Fruit fly (Drosophila melanogaster) whole organism, embryonic: Measurements from ENCODE around the gene ATP7.
A peak's percentile ranks its signal among the peaks of the same experiment; 100 is the strongest.

Experiments used
- Awh ChIP-seq: fragments of 200-800 bp; sonication (Bioruptor generic); IDR thresholded peaks from 2 replicates; pipeline ENCODE4, ENCODE4 v1.3.6; 2022; ENCODE audit warnings: missing biosample characterization, missing genetic modification characterization
- B-H1 ChIP-seq: fragments of 200-800 bp; sonication (Bioruptor generic); IDR thresholded peaks from 3 replicates; pipeline ENCODE4 v1.3.6; 2022; ENCODE audit warnings: missing biosample characterization, missing genetic modification characterization
- CG10267 ChIP-seq: fragments of 200-800 bp; sonication (Bioruptor generic); optimal IDR thresholded peaks from 2 replicates; lab custom pipeline; 2018; ENCODE audit warnings: missing biosample characterization, mild to moderate bottlenecking, missing genetic modification characterization, moderate library complexity
- CG11093 ChIP-seq: fragments of 200-800 bp; sonication (Bioruptor generic); IDR thresholded peaks from 3 replicates; pipeline ENCODE4 v1.3.6; 2022; ENCODE audit warnings: missing biosample characterization, missing genetic modification characterization
- CG11723 ChIP-seq: fragments of 200-800 bp; sonication (Bioruptor generic); optimal IDR thresholded peaks from 2 replicates; lab custom pipeline; 2017; ENCODE audit warnings: missing biosample characterization, mild to moderate bottlenecking, missing genetic modification characterization
- CG12769 ChIP-seq: fragments of 200-800 bp; sonication (Bioruptor generic); optimal IDR thresholded peaks from 2 replicates; lab custom pipeline; 2019; ENCODE audit warnings: missing biosample characterization, mild to moderate bottlenecking, missing genetic modification characterization, moderate library complexity
- CG13296 ChIP-seq: fragments of 200-800 bp; sonication (Bioruptor generic); optimal IDR thresholded peaks from 3 replicates; lab custom pipeline; 2018; ENCODE audit warnings: missing biosample characterization, mild to moderate bottlenecking, missing genetic modification characterization
- CG13894 ChIP-seq: fragments of 200-800 bp; sonication (Bioruptor generic); optimal IDR thresholded peaks from 3 replicates; lab custom pipeline; 2018; ENCODE audit warnings: missing biosample characterization, mild to moderate bottlenecking, missing genetic modification characterization, moderate library complexity
- CG14441 ChIP-seq: fragments of 200-800 bp; sonication (Bioruptor generic); IDR thresholded peaks from 2 replicates; pipeline ENCODE4 v1.3.6; 2022; ENCODE audit warnings: missing biosample characterization, missing genetic modification characterization
- CG15011 ChIP-seq: fragments of 200-800 bp; sonication (Bioruptor generic); optimal IDR thresholded peaks from 3 replicates; lab custom pipeline; 2018; ENCODE audit warnings: missing biosample characterization, mild to moderate bottlenecking, missing genetic modification characterization
- CG1529 ChIP-seq: fragments of 200-800 bp; sonication (Bioruptor generic); optimal IDR thresholded peaks from 3 replicates; lab custom pipeline; 2018; ENCODE audit warnings: missing biosample characterization, missing genetic modification characterization
- CG15479 ChIP-seq: fragments of 200-800 bp; sonication (Bioruptor generic); optimal IDR thresholded peaks from 3 replicates; lab custom pipeline; 2019; ENCODE audit warnings: missing biosample characterization, mild to moderate bottlenecking, missing genetic modification characterization, moderate library complexity
- CG15514 ChIP-seq: fragments of 200-800 bp; sonication (Bioruptor generic); optimal IDR thresholded peaks from 3 replicates; lab custom pipeline; 2017; ENCODE audit warnings: missing biosample characterization, missing genetic modification characterization, mild to moderate bottlenecking, moderate library complexity, missing genetic modification reagents
- CG16813 ChIP-seq: fragments of 200-800 bp; sonication (Bioruptor generic); IDR thresholded peaks from 3 replicates; pipeline ENCODE4 v1.3.6; 2022; ENCODE audit warnings: missing biosample characterization, missing genetic modification characterization; ENCODE audit not compliant: partially characterized antibody
- CG16863 ChIP-seq: fragments of 200-800 bp; sonication (Bioruptor generic); optimal IDR thresholded peaks from 3 replicates; lab custom pipeline; 2016; ENCODE audit warnings: missing biosample characterization, missing genetic modification characterization
- CG17802 ChIP-seq: fragments of 200-800 bp; sonication (Bioruptor generic); optimal IDR thresholded peaks from 2 replicates; lab custom pipeline; 2018; ENCODE audit warnings: missing biosample characterization, mild to moderate bottlenecking, missing genetic modification characterization, moderate library complexity
- CG4820 ChIP-seq: fragments of 200-800 bp; sonication (Bioruptor generic); optimal IDR thresholded peaks from 3 replicates; lab custom pipeline; 2016; ENCODE audit warnings: missing biosample characterization, missing genetic modification characterization
- CG6654 ChIP-seq: fragments of 200-800 bp; sonication (Bioruptor generic); optimal IDR thresholded peaks from 2 replicates; lab custom pipeline; 2017; ENCODE audit warnings: missing biosample characterization, mild to moderate bottlenecking, missing genetic modification characterization
- CG9727 ChIP-seq: fragments of 200-800 bp; sonication (Bioruptor generic); optimal IDR thresholded peaks from 3 replicates; lab custom pipeline; 2017; ENCODE audit warnings: missing biosample characterization, mild to moderate bottlenecking, missing genetic modification characterization
- Dip3 ChIP-seq: fragments of 200-800 bp; sonication (Bioruptor generic); optimal IDR thresholded peaks from 3 replicates; lab custom pipeline; 2016; ENCODE audit warnings: missing biosample characterization, missing genetic modification characterization
- Hmr ChIP-seq: fragments of 200-800 bp; sonication (Bioruptor generic); optimal IDR thresholded peaks from 3 replicates; lab custom pipeline; 2017; ENCODE audit warnings: mild to moderate bottlenecking, missing biosample characterization, missing genetic modification reagents, missing genetic modification characterization
- Hr3 ChIP-seq: fragments of 200-800 bp; sonication (Bioruptor generic); optimal IDR thresholded peaks from 3 replicates; lab custom pipeline; 2016; ENCODE audit warnings: missing biosample characterization, missing genetic modification characterization
- Med ChIP-seq: fragments of 200-800 bp; sonication (Bioruptor generic); peaks from one replicate; lab custom pipeline; 2016; ENCODE audit warnings: missing biosample characterization, missing genetic modification characterization, mild to moderate bottlenecking, inconsistent platforms, moderate library complexity
- Stat92E ChIP-seq, 3 experiments: fragments of >200 bp in 2 of 3; fragments of 200-800 bp in 1 of 3; sonication (Bioruptor generic) in 1 of 3; optimal IDR thresholded peaks; 2 replicates each; lab custom pipeline; 2017 to 2019; ENCODE audit warnings: missing biosample characterization in 3 of 3, missing genetic modification characterization in 3 of 3, mild to moderate bottlenecking in 1 of 3, moderate library complexity in 1 of 3
- ara ChIP-seq: fragments of 200-800 bp; sonication (Bioruptor generic); IDR thresholded peaks from 2 replicates; pipeline ENCODE4 v1.3.6; 2022; ENCODE audit warnings: missing biosample characterization, missing genetic modification characterization
- bigmax ChIP-seq: fragments of 200-800 bp; sonication (Bioruptor generic); optimal IDR thresholded peaks from 2 replicates; lab custom pipeline; 2018; ENCODE audit warnings: missing biosample characterization, mild to moderate bottlenecking, missing genetic modification characterization
- chif ChIP-seq, 2 experiments: fragments of 200-800 bp; sonication (Bioruptor generic); optimal IDR thresholded peaks; 3 replicates each; lab custom pipeline; 2016; ENCODE audit warnings: missing biosample characterization in 2 of 2, missing genetic modification characterization in 2 of 2
- ci ChIP-seq: fragments of 200-800 bp; sonication (Bioruptor generic); IDR thresholded peaks from 3 replicates; pipeline ENCODE4 v1.3.6; 2022; ENCODE audit warnings: missing biosample characterization, missing genetic modification characterization
- da ChIP-seq: fragments of 200-800 bp; sonication (Bioruptor generic); optimal IDR thresholded peaks from 2 replicates; lab custom pipeline; 2016; ENCODE audit warnings: missing biosample characterization, missing genetic modification characterization
- dysf ChIP-seq: fragments of 200-800 bp; sonication (Bioruptor generic); IDR thresholded peaks from 3 replicates; pipeline ENCODE4 v1.3.6; 2022; ENCODE audit warnings: missing biosample characterization, missing genetic modification characterization
- gcm2 ChIP-seq: fragments of 200-800 bp; sonication (Bioruptor generic); optimal IDR thresholded peaks from 2 replicates; lab custom pipeline; 2016; ENCODE audit warnings: missing biosample characterization, missing genetic modification characterization
- grau ChIP-seq: fragments of 200-800 bp; optimal IDR thresholded peaks from 3 replicates; lab custom pipeline; 2019; ENCODE audit warnings: missing biosample characterization, mild to moderate bottlenecking, missing genetic modification characterization, moderate library complexity
- grn ChIP-seq: fragments of 200-800 bp; sonication (Bioruptor generic); optimal IDR thresholded peaks from 3 replicates; lab custom pipeline; 2017; ENCODE audit warnings: missing biosample characterization, missing genetic modification characterization
- gsb-n ChIP-seq: fragments of 200-800 bp; sonication (Bioruptor generic); optimal IDR thresholded peaks from 3 replicates; lab custom pipeline; 2018; ENCODE audit warnings: missing biosample characterization, mild to moderate bottlenecking, missing genetic modification characterization
- hkb ChIP-seq, 2 experiments: fragments of 200-800 bp in 1 of 2; fragments of >200 bp in 1 of 2; sonication (Bioruptor generic) in 1 of 2; IDR thresholded peaks in 1 of 2; optimal IDR thresholded peaks in 1 of 2; 2 replicates each; pipeline versions ENCODE4 v1.3.6 to Lab custom; 2017 to 2022; ENCODE audit warnings: missing biosample characterization in 1 of 2, missing genetic modification characterization in 1 of 2
- kni ChIP-seq: fragments of 200-800 bp; sonication (Bioruptor generic); optimal IDR thresholded peaks from 3 replicates; lab custom pipeline; 2017; ENCODE audit warnings: mild to moderate bottlenecking, missing biosample characterization, missing genetic modification reagents, missing genetic modification characterization
- org-1 ChIP-seq: fragments of 200-800 bp; sonication (Bioruptor generic); optimal IDR thresholded peaks from 2 replicates; lab custom pipeline; 2017; ENCODE audit warnings: missing biosample characterization, missing genetic modification characterization
- pan ChIP-seq, 4 experiments: fragments of >200 bp in 3 of 4; fragments of 200-800 bp in 1 of 4; sonication (Bioruptor generic) in 1 of 4; optimal IDR thresholded peaks in 3 of 4; IDR thresholded peaks in 1 of 4; 2 replicates each; pipeline versions ENCODE4 v1.3.6 to Lab custom; 2017 to 2022; ENCODE audit warnings: missing biosample characterization in 2 of 4, missing genetic modification characterization in 2 of 4, mixed read lengths in 1 of 4
- phol ChIP-seq: fragments of 200-800 bp; sonication (Bioruptor generic); optimal IDR thresholded peaks from 3 replicates; lab custom pipeline; 2018; ENCODE audit warnings: missing biosample characterization, mild to moderate bottlenecking, missing genetic modification characterization, moderate library complexity
- ranshi ChIP-seq: fragments of 200-800 bp; sonication (Bioruptor generic); IDR thresholded peaks from 2 replicates; pipeline ENCODE4 v1.3.6; 2022; ENCODE audit warnings: missing biosample characterization, missing genetic modification characterization
- row ChIP-seq: fragments of 200-800 bp; sonication (Bioruptor generic); IDR thresholded peaks from 3 replicates; pipeline ENCODE4 v1.3.6; 2022; ENCODE audit warnings: missing biosample characterization, missing genetic modification characterization
- seq ChIP-seq: fragments of 200-800 bp; sonication (Bioruptor generic); IDR thresholded peaks from 2 replicates; pipeline ENCODE4 v1.3.6; 2022; ENCODE audit warnings: missing biosample characterization, missing genetic modification characterization
- shn ChIP-seq: fragments of 200-800 bp; sonication (Bioruptor generic); optimal IDR thresholded peaks from 3 replicates; lab custom pipeline; 2016; ENCODE audit warnings: missing biosample characterization, missing genetic modification characterization
- slbo ChIP-seq: fragments of 200-800 bp; sonication (Bioruptor generic); IDR thresholded peaks from 2 replicates; pipeline ENCODE4 v1.3.6; 2022; ENCODE audit warnings: missing biosample characterization, missing genetic modification characterization
- tgo ChIP-seq: fragments of 200-800 bp; sonication (Bioruptor generic); IDR thresholded peaks from 3 replicates; pipeline ENCODE4 v1.3.6; 2022; ENCODE audit warnings: missing biosample characterization, missing genetic modification characterization
- toy ChIP-seq: fragments of 200-800 bp; sonication (Bioruptor generic); IDR thresholded peaks from 2 replicates; pipeline ENCODE4 v1.3.6; 2022; ENCODE audit warnings: missing biosample characterization, missing genetic modification characterization
- unc-4 ChIP-seq: fragments of 200-800 bp; sonication (Bioruptor generic); IDR thresholded peaks from 2 replicates; pipeline ENCODE4 v1.3.6; 2022; ENCODE audit warnings: missing biosample characterization, missing genetic modification characterization; ENCODE audit not compliant: partially characterized antibody
- usp ChIP-seq: fragments of >200 bp; optimal IDR thresholded peaks from 2 replicates; lab custom pipeline; 2017; ENCODE audit warnings: missing biosample characterization, missing genetic modification characterization
- vvl ChIP-seq: fragments of 200-800 bp; sonication (Bioruptor generic); IDR thresholded peaks from 2 replicates; pipeline ENCODE4 v1.3.6; 2022; ENCODE audit warnings: missing biosample characterization, missing genetic modification characterization

Gene ATP7

DNA sequence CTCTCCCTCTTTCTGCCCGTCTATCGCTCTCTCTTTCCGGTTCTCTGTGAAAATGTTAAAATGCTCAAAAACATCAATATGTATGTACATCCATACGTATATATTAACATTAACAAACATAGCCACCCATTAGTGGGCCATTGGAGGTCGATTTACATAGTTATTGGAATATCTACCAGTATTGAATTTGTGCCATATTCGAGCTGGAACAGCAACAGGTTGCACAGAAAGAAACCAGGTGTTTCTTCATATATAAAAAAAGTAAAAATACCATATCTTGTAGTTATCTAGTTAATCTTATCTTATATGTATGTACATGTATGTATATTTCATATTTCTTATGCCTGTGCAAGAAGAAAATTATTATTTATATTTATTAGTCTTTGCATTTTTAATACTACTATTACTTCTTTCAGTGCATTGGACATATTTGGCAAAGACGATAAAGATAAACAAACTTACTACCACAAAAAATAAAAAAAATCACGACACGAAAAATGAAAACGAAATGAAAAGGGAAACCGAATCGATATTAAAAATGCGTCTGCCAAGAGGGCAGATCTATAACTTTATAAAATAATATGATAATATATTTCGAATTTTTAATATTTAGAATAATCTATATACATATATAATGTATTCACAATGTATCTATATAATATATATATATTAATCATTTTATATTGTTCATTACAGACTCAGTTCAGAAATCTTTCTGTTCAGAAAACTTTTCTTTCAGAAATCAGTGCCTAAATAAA is 6.1 kb upstream of the ATP7 start (continued):
- no peak for TF ChIP-seq chif (GFP tag; optimal IDR thresholded peaks at IDR 0.05; lab: Kevin White, UChicago)
- peak; percentile 46; the same call in 1 of the 3 replicates for TF ChIP-seq dysf (GFP tag; lab: Robert Waterston, UW)
- no peak for TF ChIP-seq unc-4 (GFP tag; lab: Robert Waterston, UW)
- TF ChIP-seq shn, result no peak
- TF ChIP-seq tgo, result peak; percentile 69
- TF ChIP-seq bigmax (GFP tag; lab: Kevin White, UChicago), result no peak
- TF ChIP-seq gsb-n (tag; lab: Kevin White, UChicago), result peak; percentile 5
- peak; percentile 45 for TF ChIP-seq Hmr
- peak; percentile 16 for TF ChIP-seq CG9727
- TF ChIP-seq CG4820 (GFP tag; lab: Kevin White, UChicago), result no peak
- no peak for TF ChIP-seq CG16863 (GFP tag; lab: Kevin White, UChicago)
- no peak for TF ChIP-seq hkb (optimal IDR thresholded peaks at IDR 0.05; lab: Kevin White, UChicago)
- TF ChIP-seq hkb (GFP tag; IDR thresholded peaks at IDR 0.05; lab: Robert Waterston, UW), result peak; percentile 70
- peak; percentile 21; the same call in 1 of the 3 replicates for TF ChIP-seq B-H1 (GFP tag; lab: Robert Waterston, UW)
- TF ChIP-seq phol (tag; lab: Kevin White, UChicago), result peak; percentile 58
- peak; percentile 60 for TF ChIP-seq grau (tag; lab: Kevin White, UChicago)
- TF ChIP-seq CG17802 (tag; lab: Kevin White, UChicago), result no peak
- TF ChIP-seq gcm2, result no peak
- TF ChIP-seq CG15011 (GFP tag; lab: Kevin White, UChicago), result peak; percentile 5
- no peak for TF ChIP-seq ranshi (GFP tag; lab: Robert Waterston, UW)
- peak; percentile 40 for TF ChIP-seq CG12769 (tag; lab: Kevin White, UChicago)
- no peak for TF ChIP-seq CG16813 (GFP tag; lab: Robert Waterston, UW)
- peak; percentile 55 for TF ChIP-seq row (GFP tag; lab: Robert Waterston, UW)
- TF ChIP-seq usp (GFP tag; lab: Kevin White, UChicago), result no peak
- TF ChIP-seq CG11093 (GFP tag; lab: Robert Waterston, UW), result 0 out of 3 replicates have a peak, but pooled peaks have one; percentile 13
- peak; percentile 26 for TF ChIP-seq CG10267 (tag; lab: Kevin White, UChicago)
- TF ChIP-seq org-1 (GFP tag; lab: Kevin White, UChicago), result no peak
- TF ChIP-seq CG6654 (GFP tag; lab: Kevin White, UChicago), result no peak
- peak; percentile 0 for TF ChIP-seq CG1529 (GFP tag; lab: Kevin White, UChicago)
- TF ChIP-seq CG15479, result no peak
- peak; percentile 23 for TF ChIP-seq CG13296
- TF ChIP-seq CG14441 (GFP tag; lab: Robert Waterston, UW), result peak; percentile 16; the same call in 1 of the 2 replicates
- peak; percentile 26; the same call in 1 of the 2 replicates for TF ChIP-seq seq (GFP tag; lab: Robert Waterston, UW)
- TF ChIP-seq CG11723, result no peak

DNA sequence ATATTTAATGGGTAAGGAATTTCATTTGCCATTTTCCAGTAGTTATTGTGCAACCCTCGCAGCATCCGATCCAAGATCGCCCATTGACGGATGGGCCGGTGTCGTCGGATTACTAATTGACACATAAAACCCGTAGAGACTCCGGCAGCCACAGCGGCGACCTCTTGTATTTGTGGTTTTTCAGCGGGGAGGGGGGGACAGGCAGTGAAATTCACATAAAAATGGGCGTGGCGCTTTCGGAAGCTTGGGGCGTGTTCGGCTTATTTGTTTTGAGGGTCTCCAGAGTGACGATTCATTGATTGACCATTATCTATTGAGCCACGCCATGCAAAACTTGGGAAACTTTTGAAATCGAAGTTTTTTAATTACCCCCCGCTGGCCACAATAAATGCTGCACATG is 5.6 kb upstream of the ATP7 start:
- TF ChIP-seq Dip3 (GFP tag; lab: Kevin White, UChicago), result no peak
- TF ChIP-seq Med (GFP tag; lab: Kevin White, UChicago), result peak; percentile 70
- TF ChIP-seq ara, result no peak
- no peak for TF ChIP-seq B-H1 (GFP tag; lab: Robert Waterston, UW)
- TF ChIP-seq Hr3 (GFP tag; lab: Kevin White, UChicago), result no peak
- TF ChIP-seq CG12769 (tag; lab: Kevin White, UChicago), result peak; percentile 60
- TF ChIP-seq da (GFP tag; lab: Kevin White, UChicago), result no peak
- TF ChIP-seq toy (GFP tag; lab: Robert Waterston, UW), result no peak
- no peak for TF ChIP-seq Stat92E (GFP tag; optimal IDR thresholded peaks at IDR 0.05; lab: Kevin White, UChicago)
- TF ChIP-seq CG15514, result no peak
- no peak for TF ChIP-seq grn (GFP tag; lab: Kevin White, UChicago)
- TF ChIP-seq slbo, result no peak
- TF ChIP-seq kni (GFP tag; lab: Kevin White, UChicago), result no peak
- TF ChIP-seq Awh (GFP tag; lab: Robert Waterston, UW), result 0 out of 2 replicates have a peak, but pooled peaks have one; percentile 30
- TF ChIP-seq CG13894, result no peak
- no peak for TF ChIP-seq pan (optimal IDR thresholded peaks at IDR 0.05; lab: Kevin White, UChicago)
- TF ChIP-seq pan (GFP tag; optimal IDR thresholded peaks at IDR 0.05 in 1 of 2, IDR thresholded peaks at IDR 0.05 in 1 of 2), result peak in 1 of 2 experiments; percentile 16
- TF ChIP-seq vvl (GFP tag; lab: Robert Waterston, UW), result peak; percentile 59; the same call in 1 of the 2 replicates
- TF ChIP-seq ci (GFP tag; lab: Robert Waterston, UW), result 0 out of 3 replicates have a peak, but pooled peaks have one; percentile 32
